Fruit fly (Drosophila melanogaster) whole organism, embryonic: ENCODE measurements around the gene Dad1.

ENCODE experiments used
- Adf1 ChIP-seq: fragments of 200-800 bp; sonication (Bioruptor generic); IDR thresholded peaks from 2 replicates; pipeline ENCODE4 v1.3.6; 2022; ENCODE audit warnings: missing biosample characterization, missing genetic modification characterization
- BtbVII ChIP-seq: fragments of 200-800 bp; sonication (Bioruptor generic); optimal IDR thresholded peaks from 3 replicates; lab custom pipeline; 2017; ENCODE audit warnings: missing biosample characterization, mild to moderate bottlenecking, missing genetic modification characterization
- CG10267 ChIP-seq: fragments of 200-800 bp; sonication (Bioruptor generic); optimal IDR thresholded peaks from 2 replicates; lab custom pipeline; 2018; ENCODE audit warnings: missing biosample characterization, mild to moderate bottlenecking, missing genetic modification characterization, moderate library complexity
- CG10462 ChIP-seq: fragments of 200-800 bp; sonication (Bioruptor generic); optimal IDR thresholded peaks from 2 replicates; lab custom pipeline; 2016; ENCODE audit warnings: missing biosample characterization, missing genetic modification characterization
- CG12391 ChIP-seq: fragments of 200-800 bp; sonication (Bioruptor generic); optimal IDR thresholded peaks from 3 replicates; lab custom pipeline; 2018; ENCODE audit warnings: missing biosample characterization, mild to moderate bottlenecking, missing genetic modification characterization, moderate library complexity
- CG14441 ChIP-seq: fragments of 200-800 bp; sonication (Bioruptor generic); IDR thresholded peaks from 2 replicates; pipeline ENCODE4 v1.3.6; 2022; ENCODE audit warnings: missing biosample characterization, missing genetic modification characterization
- CG16813 ChIP-seq: fragments of 200-800 bp; sonication (Bioruptor generic); IDR thresholded peaks from 3 replicates; pipeline ENCODE4 v1.3.6; 2022; ENCODE audit warnings: missing biosample characterization, missing genetic modification characterization; ENCODE audit not compliant: partially characterized antibody
- CG18011 ChIP-seq: fragments of 200-800 bp; sonication (Bioruptor generic); optimal IDR thresholded peaks from 2 replicates; lab custom pipeline; 2017; ENCODE audit warnings: missing biosample characterization, missing genetic modification characterization, mild to moderate bottlenecking, moderate library complexity, missing genotype
- CG2678 ChIP-seq: fragments of 200-800 bp; sonication (Bioruptor generic); optimal IDR thresholded peaks from 3 replicates; lab custom pipeline; 2019; ENCODE audit warnings: missing biosample characterization, mild to moderate bottlenecking, missing genetic modification characterization, moderate library complexity
- CG34224 ChIP-seq: fragments of 200-800 bp; sonication (Bioruptor generic); IDR thresholded peaks from 3 replicates; pipeline ENCODE4 v1.3.6; 2022; ENCODE audit warnings: missing biosample characterization, missing genetic modification characterization; ENCODE audit not compliant: partially characterized antibody
- CG34422 ChIP-seq: fragments of 200-800 bp; sonication (Bioruptor generic); IDR thresholded peaks from 3 replicates; pipeline ENCODE4 v1.3.6; 2022; ENCODE audit warnings: missing biosample characterization, missing genetic modification characterization
- CG4424 ChIP-seq: fragments of 200-800 bp; sonication (Bioruptor generic); optimal IDR thresholded peaks from 3 replicates; lab custom pipeline; 2016; ENCODE audit warnings: missing biosample characterization, missing genetic modification characterization
- CG4617 ChIP-seq: fragments of 200-800 bp; sonication (Bioruptor generic); optimal IDR thresholded peaks from 3 replicates; lab custom pipeline; 2016; ENCODE audit warnings: missing biosample characterization, missing genetic modification characterization, borderline replicate concordance
- CG4730 ChIP-seq: fragments of 200-800 bp; sonication (Bioruptor generic); IDR thresholded peaks from 2 replicates; pipeline ENCODE4 v1.3.6; 2022; ENCODE audit warnings: missing biosample characterization, missing genetic modification characterization
- CG8388 ChIP-seq: fragments of 200-800 bp; sonication (Bioruptor generic); optimal IDR thresholded peaks from 2 replicates; lab custom pipeline; 2019; ENCODE audit warnings: missing biosample characterization, mild to moderate bottlenecking, missing genetic modification characterization, moderate library complexity
- CG9727 ChIP-seq: fragments of 200-800 bp; sonication (Bioruptor generic); optimal IDR thresholded peaks from 3 replicates; lab custom pipeline; 2017; ENCODE audit warnings: missing biosample characterization, mild to moderate bottlenecking, missing genetic modification characterization
- CoRest ChIP-seq: fragments of 200-800 bp; sonication (Bioruptor generic); optimal IDR thresholded peaks from 3 replicates; lab custom pipeline; 2018; ENCODE audit warnings: missing biosample characterization, mild to moderate bottlenecking, missing genetic modification characterization, moderate library complexity
- CrebB ChIP-seq: fragments of 200-800 bp; sonication (Bioruptor generic); optimal IDR thresholded peaks from 3 replicates; lab custom pipeline; 2018; ENCODE audit warnings: missing biosample characterization, mild to moderate bottlenecking, missing genetic modification characterization
- Ets65A ChIP-seq: fragments of 200-800 bp; sonication (Bioruptor generic); peaks from one replicate; lab custom pipeline; 2016; ENCODE audit warnings: missing biosample characterization, missing genetic modification characterization
- HHEX ChIP-seq: fragments of 200-800 bp; sonication (Bioruptor generic); optimal IDR thresholded peaks from 3 replicates; lab custom pipeline; 2017; ENCODE audit warnings: missing biosample characterization, mild to moderate bottlenecking, missing genetic modification characterization, missing genetic modification reagents
- HLH4C ChIP-seq: fragments of 200-800 bp; sonication (Bioruptor generic); IDR thresholded peaks from 3 replicates; pipeline ENCODE4 v1.3.6; 2022; ENCODE audit warnings: missing biosample characterization, missing genetic modification characterization; ENCODE audit not compliant: partially characterized antibody
- MESR4 ChIP-seq: fragments of 200-800 bp; sonication (Bioruptor generic); optimal IDR thresholded peaks from 2 replicates; lab custom pipeline; 2018; ENCODE audit warnings: missing biosample characterization, mild to moderate bottlenecking, missing genetic modification characterization, moderate library complexity
- Med ChIP-seq: fragments of 200-800 bp; sonication (Bioruptor generic); peaks from one replicate; lab custom pipeline; 2016; ENCODE audit warnings: missing biosample characterization, missing genetic modification characterization, mild to moderate bottlenecking, inconsistent platforms, moderate library complexity
- Meics ChIP-seq: fragments of 200-800 bp; sonication (Bioruptor generic); optimal IDR thresholded peaks from 2 replicates; lab custom pipeline; 2017; ENCODE audit warnings: missing biosample characterization, mild to moderate bottlenecking, missing genetic modification characterization
- Myb ChIP-seq: fragments of 200-800 bp; sonication (Bioruptor generic); optimal IDR thresholded peaks from 2 replicates; lab custom pipeline; 2016; ENCODE audit warnings: missing biosample characterization, missing genetic modification characterization
- NC2β ChIP-seq: fragments of 200-800 bp; sonication (Bioruptor generic); optimal IDR thresholded peaks from 2 replicates; lab custom pipeline; 2016; ENCODE audit warnings: missing biosample characterization, missing genetic modification characterization
- Sry-β ChIP-seq: fragments of 200-800 bp; sonication (Bioruptor generic); optimal IDR thresholded peaks from 2 replicates; lab custom pipeline; 2018; ENCODE audit warnings: missing biosample characterization, mild to moderate bottlenecking, missing genetic modification characterization, moderate library complexity
- ash1 ChIP-seq: fragments of 200-800 bp; sonication (Bioruptor generic); optimal IDR thresholded peaks from 2 replicates; lab custom pipeline; 2018; ENCODE audit warnings: missing biosample characterization, mild to moderate bottlenecking, missing genetic modification characterization
- bsh ChIP-seq, 2 experiments: fragments of 200-800 bp; sonication (Bioruptor generic); optimal IDR thresholded peaks; 2 replicates each; lab custom pipeline; 2017 to 2018; ENCODE audit warnings: mild to moderate bottlenecking in 2 of 2, missing biosample characterization in 2 of 2, missing genetic modification characterization in 2 of 2, moderate library complexity in 1 of 2
- da ChIP-seq: fragments of 200-800 bp; sonication (Bioruptor generic); optimal IDR thresholded peaks from 2 replicates; lab custom pipeline; 2016; ENCODE audit warnings: missing biosample characterization, missing genetic modification characterization
- dmrt11E ChIP-seq: fragments of 200-800 bp; sonication (Bioruptor generic); optimal IDR thresholded peaks from 3 replicates; lab custom pipeline; 2018; ENCODE audit warnings: missing biosample characterization, mild to moderate bottlenecking, missing genetic modification characterization, moderate library complexity
- dysf ChIP-seq: fragments of 200-800 bp; sonication (Bioruptor generic); IDR thresholded peaks from 3 replicates; pipeline ENCODE4 v1.3.6; 2022; ENCODE audit warnings: missing biosample characterization, missing genetic modification characterization
- exex ChIP-seq: fragments of 200-800 bp; sonication (Bioruptor generic); optimal IDR thresholded peaks from 4 replicates; lab custom pipeline; 2018; ENCODE audit warnings: missing biosample characterization, mild to moderate bottlenecking, missing genetic modification characterization, moderate library complexity
- gem ChIP-seq: fragments of 200-800 bp; sonication (Bioruptor generic); optimal IDR thresholded peaks from 2 replicates; lab custom pipeline; 2019; ENCODE audit warnings: missing biosample characterization, mild to moderate bottlenecking, missing genetic modification characterization, moderate library complexity
- grau ChIP-seq: fragments of 200-800 bp; optimal IDR thresholded peaks from 3 replicates; lab custom pipeline; 2019; ENCODE audit warnings: missing biosample characterization, mild to moderate bottlenecking, missing genetic modification characterization, moderate library complexity
- gsb-n ChIP-seq: fragments of 200-800 bp; sonication (Bioruptor generic); optimal IDR thresholded peaks from 3 replicates; lab custom pipeline; 2018; ENCODE audit warnings: missing biosample characterization, mild to moderate bottlenecking, missing genetic modification characterization
- inv ChIP-seq: fragments of 200-800 bp; sonication (Bioruptor generic); IDR thresholded peaks from 2 replicates; pipeline ENCODE4 v1.3.6; 2022; ENCODE audit warnings: missing biosample characterization, missing genetic modification characterization; ENCODE audit not compliant: partially characterized antibody
- lab ChIP-seq: fragments of 200-800 bp; sonication (Bioruptor generic); optimal IDR thresholded peaks from 3 replicates; lab custom pipeline; 2017; ENCODE audit warnings: missing biosample characterization, missing genetic modification characterization, mild to moderate bottlenecking, moderate library complexity, missing genetic modification reagents
- mirr ChIP-seq: fragments of 200-800 bp; sonication (Bioruptor generic); optimal IDR thresholded peaks from 3 replicates; lab custom pipeline; 2018; ENCODE audit warnings: missing biosample characterization, mild to moderate bottlenecking, missing genetic modification characterization
- mld ChIP-seq: fragments of 200-800 bp; sonication (Bioruptor generic); IDR thresholded peaks from 3 replicates; pipeline ENCODE4 v1.3.6; 2022; ENCODE audit warnings: missing biosample characterization, missing genetic modification characterization; ENCODE audit not compliant: partially characterized antibody
- nmo ChIP-seq: fragments of 200-800 bp; sonication (Bioruptor generic); optimal IDR thresholded peaks from 2 replicates; lab custom pipeline; 2018; ENCODE audit warnings: missing biosample characterization, mild to moderate bottlenecking, missing genetic modification characterization, moderate library complexity
- otp ChIP-seq: fragments of 200-800 bp; sonication (Bioruptor generic); IDR thresholded peaks from 3 replicates; pipeline ENCODE4, ENCODE4 v1.3.6; 2022; ENCODE audit warnings: missing biosample characterization, missing genetic modification characterization
- row ChIP-seq: fragments of 200-800 bp; sonication (Bioruptor generic); IDR thresholded peaks from 3 replicates; pipeline ENCODE4 v1.3.6; 2022; ENCODE audit warnings: missing biosample characterization, missing genetic modification characterization
- sens ChIP-seq: fragments of 200-800 bp; sonication (Bioruptor generic); peaks from one replicate; lab custom pipeline; 2016; ENCODE audit warnings: missing biosample characterization, missing genetic modification characterization
- slou ChIP-seq: fragments of 200-800 bp; sonication (Bioruptor generic); optimal IDR thresholded peaks from 3 replicates; lab custom pipeline; 2016; ENCODE audit warnings: missing biosample characterization, missing genetic modification characterization
- sug ChIP-seq: fragments of 200-800 bp; optimal IDR thresholded peaks from 2 replicates; lab custom pipeline; 2019; ENCODE audit warnings: missing biosample characterization, mild to moderate bottlenecking, missing genetic modification characterization, moderate library complexity

The Dad1 gene

dm6 chr2L:8374235-8374634 lies 9.7 kb downstream of the Dad1 start, which contains the start of gene Wdr82 (continued):
- TF ChIP-seq CG16813 (GFP tag; lab: Robert Waterston, UW) (peak; percentile 69), CG34224 (GFP tag; lab: Robert Waterston, UW) (peak; percentile 93), CG34422 (GFP tag; lab: Robert Waterston, UW) (no peak), sens (GFP tag; lab: Kevin White, UChicago) (peak; percentile 82), Sry-β (no peak), MESR4 (GFP tag; lab: Kevin White, UChicago) (peak; percentile 71), inv (GFP tag; lab: Robert Waterston, UW) (peak; percentile 36; the same call in 1 of the 2 replicates), CG10267 (tag; lab: Kevin White, UChicago) (peak; percentile 22), Adf1 (GFP tag; lab: Robert Waterston, UW) (no peak), row (GFP tag; lab: Robert Waterston, UW) (peak; percentile 41; the same call in 1 of the 3 replicates), exex (tag; lab: Kevin White, UChicago) (peak; percentile 7), da (GFP tag; lab: Kevin White, UChicago) (no peak), CG10462 (GFP tag; lab: Kevin White, UChicago) (no peak), Myb (GFP tag; lab: Kevin White, UChicago) (peak; percentile 52), HLH4C (GFP tag; lab: Robert Waterston, UW) (peak; percentile 84)

DNA sequence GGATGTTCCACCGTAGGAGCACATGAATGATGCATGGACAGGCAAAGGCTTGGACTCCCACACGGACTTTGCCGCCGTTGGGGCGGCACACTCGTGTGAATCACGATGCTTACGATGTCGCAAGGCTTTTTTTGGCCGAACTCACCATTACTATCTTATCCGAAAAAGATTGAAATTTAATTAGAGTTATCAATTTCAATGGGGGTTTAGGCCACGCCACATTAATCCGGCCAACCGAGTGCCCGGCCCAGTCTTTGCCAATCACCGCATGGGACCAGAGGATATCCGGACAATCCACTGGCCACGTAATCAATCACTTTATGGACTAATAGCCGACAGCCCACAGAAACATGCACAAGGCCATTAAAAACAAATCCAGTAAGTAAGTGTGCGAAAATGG lies 11.7 kb downstream of the Dad1 start:
- TF ChIP-seq exex (tag; lab: Kevin White, UChicago) (peak; percentile 83), CG4730 (GFP tag; lab: Robert Waterston, UW) (0 out of 2 replicates have a peak, but pooled peaks have one; percentile 17), mirr (peak; percentile 39), gsb-n (no peak), Ets65A (peak; percentile 58), NC2β (no peak), Med (GFP tag; lab: Kevin White, UChicago) (peak; percentile 64), sug (tag; lab: Kevin White, UChicago) (peak; percentile 23), lab (GFP tag; lab: Kevin White, UChicago) (peak; percentile 20)

DNA sequence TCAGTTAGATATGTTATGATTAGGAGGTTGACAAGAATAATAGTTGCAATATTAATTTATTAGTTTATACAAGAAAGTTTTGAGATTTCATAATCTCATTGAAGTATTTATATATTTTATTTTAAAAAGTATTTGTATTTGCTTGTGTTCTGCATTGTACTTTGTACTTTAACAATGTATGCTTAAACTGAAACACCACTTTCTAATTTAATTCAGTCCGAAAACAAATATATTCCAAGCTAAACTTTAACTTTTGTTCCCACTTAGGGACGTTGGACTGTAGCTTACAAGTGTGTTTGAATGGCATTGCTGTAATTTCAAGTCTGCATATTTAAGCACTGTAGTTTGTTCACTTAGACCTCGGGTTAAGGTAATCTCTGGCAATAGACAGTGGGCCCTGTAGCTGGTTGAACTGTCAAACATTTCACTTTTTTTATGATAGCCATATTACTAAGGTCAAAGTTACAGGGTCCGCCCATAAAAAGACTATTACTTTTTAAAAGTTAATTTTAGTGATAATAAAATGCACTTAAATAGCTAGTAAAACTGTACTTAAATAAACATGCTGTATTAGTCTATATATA lies 12.5 kb downstream of the Dad1 start:
- TF ChIP-seq gem (tag; lab: Kevin White, UChicago) = peak; percentile 42
- no peak for TF ChIP-seq CG34224 (GFP tag; lab: Robert Waterston, UW)
- peak; percentile 48 for TF ChIP-seq Meics
- no peak for TF ChIP-seq dmrt11E (tag; lab: Kevin White, UChicago)
- TF ChIP-seq CG18011 = no peak
- no peak for TF ChIP-seq CG9727 (GFP tag; lab: Kevin White, UChicago)
- peak; percentile 24 for TF ChIP-seq BtbVII (GFP tag; lab: Kevin White, UChicago)
- no peak for TF ChIP-seq otp (GFP tag; lab: Robert Waterston, UW)
- TF ChIP-seq mld (GFP tag; lab: Robert Waterston, UW) = no peak
- peak; percentile 18 for TF ChIP-seq nmo (GFP tag; lab: Kevin White, UChicago)
- no peak for TF ChIP-seq CrebB (tag; lab: Kevin White, UChicago)
- no peak for TF ChIP-seq ash1
- no peak for TF ChIP-seq CG4617 (GFP tag; lab: Kevin White, UChicago)
- TF ChIP-seq CG12391 (tag; lab: Kevin White, UChicago) = no peak
- TF ChIP-seq CG8388 (GFP tag; lab: Kevin White, UChicago) = peak; percentile 4
- peak; percentile 22 for TF ChIP-seq CG4424 (GFP tag; lab: Kevin White, UChicago)
- peak; percentile 80 for TF ChIP-seq grau
- peak; percentile 19 for TF ChIP-seq HHEX (GFP tag; lab: Kevin White, UChicago)
- 0 out of 2 replicates have a peak, but pooled peaks have one; percentile 30 for TF ChIP-seq CG14441 (GFP tag; lab: Robert Waterston, UW)
- peak; percentile 65 for TF ChIP-seq CG2678 (tag; lab: Kevin White, UChicago)
- peak; percentile 61 for TF ChIP-seq Med (GFP tag; lab: Kevin White, UChicago)
- no peak for TF ChIP-seq slou
- peak; percentile 10 for TF ChIP-seq CoRest (tag; lab: Kevin White, UChicago)
- 0 out of 3 replicates have a peak, but pooled peaks have one; percentile 12 for TF ChIP-seq dysf (GFP tag; lab: Robert Waterston, UW)
- TF ChIP-seq bsh (GFP tag; optimal IDR thresholded peaks at IDR 0.05; lab: Kevin White, UChicago) = no peak
